Worm (Caenorhabditis elegans) whole organism, mixed stage, embryonic: Measurements from ENCODE around the gene sra-10.

Experiments used
- elt-1 ChIP-seq: sonication (generic microtip); optimal IDR thresholded peaks from 2 replicates; lab custom pipeline; 2017; ENCODE audit warnings: missing genetic modification characterization, mild to moderate bottlenecking, missing compliant biosample characterization, antibody characterized with exemption, moderate library complexity, borderline replicate concordance; ENCODE audit not compliant: insufficient read depth
- elt-3 ChIP-seq: fragments of 150-350 bp; optimal IDR thresholded peaks from 2 replicates; lab custom pipeline; 2014; ENCODE audit warnings: missing biosample characterization, missing genetic modification characterization
- lin-13 ChIP-seq: fragments of 150-350 bp; optimal IDR thresholded peaks from 2 replicates; lab custom pipeline; 2014; ENCODE audit warnings: missing biosample characterization, missing genetic modification characterization
- mab-5 ChIP-seq: fragments of 150-350 bp; optimal IDR thresholded peaks from 2 replicates; lab custom pipeline; 2014; ENCODE audit warnings: missing biosample characterization, missing genetic modification characterization
- mep-1 ChIP-seq: fragments of 150-350 bp; optimal IDR thresholded peaks from 2 replicates; lab custom pipeline; 2017; ENCODE audit warnings: missing biosample characterization, missing genetic modification reagents, missing genetic modification characterization, inconsistent platforms
- nhr-28 ChIP-seq: fragments of 150-350 bp; optimal IDR thresholded peaks from 2 replicates; lab custom pipeline; 2014; ENCODE audit warnings: missing biosample characterization, missing genetic modification characterization
- nhr-76 ChIP-seq: sonication (generic microtip); optimal IDR thresholded peaks from 2 replicates; lab custom pipeline; 2017; ENCODE audit warnings: missing biosample characterization, missing genetic modification characterization
- sptf-1 ChIP-seq: sonication (generic microtip); optimal IDR thresholded peaks from 2 replicates; lab custom pipeline; 2017; ENCODE audit warnings: mild to moderate bottlenecking, missing genetic modification characterization, moderate library complexity, missing compliant biosample characterization

DNA sequence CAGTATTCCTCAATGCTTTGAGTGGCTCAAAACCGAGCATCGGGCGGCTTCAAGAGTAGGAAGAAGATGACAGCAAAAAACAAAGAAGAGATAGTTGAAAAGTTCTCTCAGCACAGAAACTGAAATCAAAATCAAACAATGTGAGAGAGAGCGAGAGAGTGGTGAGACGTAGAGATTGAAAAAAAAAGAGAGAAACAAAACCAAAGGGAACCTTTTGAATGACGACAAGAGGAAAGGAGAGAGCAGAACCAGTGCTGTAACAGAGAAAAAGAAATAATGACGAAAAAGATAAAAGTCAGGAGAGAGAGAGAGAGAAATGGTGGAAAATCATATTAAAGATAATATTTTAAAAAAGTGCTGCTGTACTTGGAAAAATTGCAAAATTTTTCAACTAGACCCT is 27.7 kb downstream of the sra-10 start:
- TF ChIP-seq lin-13 (tag; lab: Kevin White, UChicago): no peak
- no peak for TF ChIP-seq mab-5 (tag; lab: Kevin White, UChicago)
- TF ChIP-seq nhr-28 (tag; lab: Kevin White, UChicago): no peak
- no peak for TF ChIP-seq elt-1 (tag; lab: Kevin White, UChicago)
- TF ChIP-seq nhr-76 (tag; lab: Kevin White, UChicago): no peak
- TF ChIP-seq mep-1: no peak
- no peak for TF ChIP-seq sptf-1 (tag; lab: Kevin White, UChicago)
- TF ChIP-seq elt-3 (tag; lab: Kevin White, UChicago): no peak
